Worm (Caenorhabditis elegans) whole organism, L2 larva: ENCODE results near the gene ZK899.2.

ENCODE experiments used
- ZK546.5 ChIP-seq: sonication (generic microtip); optimal IDR thresholded peaks from 2 replicates; lab custom pipeline; 2017; ENCODE audit warnings: missing biosample characterization, missing genetic modification characterization
- aly-2 ChIP-seq: fragments of 150-350 bp; optimal IDR thresholded peaks from 2 replicates; lab custom pipeline; 2014; ENCODE audit warnings: missing biosample characterization, missing genetic modification characterization
- blmp-1 ChIP-seq: sonication (generic microtip); optimal IDR thresholded peaks from 2 replicates; lab custom pipeline; 2017; ENCODE audit warnings: missing genetic modification characterization, mild to moderate bottlenecking, missing compliant biosample characterization, antibody characterized with exemption, moderate library complexity; ENCODE audit not compliant: insufficient read depth
- lin-13 ChIP-seq: fragments of 150-350 bp; optimal IDR thresholded peaks from 2 replicates; lab custom pipeline; 2014; ENCODE audit warnings: missing biosample characterization, missing genetic modification reagents, missing genetic modification characterization
- lin-39 ChIP-seq: fragments of 150-350 bp; optimal IDR thresholded peaks from 2 replicates; lab custom pipeline; 2014; ENCODE audit warnings: missing biosample characterization, missing genetic modification reagents, missing genetic modification characterization
- mab-5 ChIP-seq: fragments of 150-350 bp; optimal IDR thresholded peaks from 2 replicates; lab custom pipeline; 2014; ENCODE audit warnings: missing biosample characterization, missing genetic modification characterization
- nhr-21 ChIP-seq: fragments of 150-350 bp; optimal IDR thresholded peaks from 2 replicates; lab custom pipeline; 2014; ENCODE audit warnings: missing biosample characterization, missing genetic modification characterization
- nhr-77 ChIP-seq: fragments of 150-350 bp; optimal IDR thresholded peaks from 2 replicates; lab custom pipeline; 2014; ENCODE audit warnings: missing biosample characterization, missing genetic modification characterization
- sma-9 ChIP-seq, 2 experiments: fragments of 150-350 bp in 1 of 2; sonication (generic microtip) in 1 of 2; optimal IDR thresholded peaks; 2 replicates each; lab custom pipeline; 2014 to 2016; ENCODE audit warnings: missing genetic modification characterization in 2 of 2, mild to moderate bottlenecking in 1 of 2, missing biosample characterization in 1 of 2, missing compliant biosample characterization in 1 of 2, missing genetic modification reagents in 1 of 2, moderate library complexity in 1 of 2
- unc-39 ChIP-seq: fragments of 150-350 bp; optimal IDR thresholded peaks from 2 replicates; lab custom pipeline; 2014; ENCODE audit warnings: missing biosample characterization, missing genetic modification characterization
- unc-55 ChIP-seq: fragments of 150-350 bp; sonication (generic microtip); optimal IDR thresholded peaks from 3 replicates; lab custom pipeline; 2014; ENCODE audit warnings: missing biosample characterization, missing genetic modification reagents, missing genetic modification characterization
- ztf-11 ChIP-seq: sonication (generic microtip); optimal IDR thresholded peaks from 2 replicates; lab custom pipeline; 2017; ENCODE audit warnings: missing biosample characterization, missing genetic modification characterization

- TF ChIP-seq ztf-11 = no peak
- TF ChIP-seq nhr-21 (tag; lab: Kevin White, UChicago) = no peak
- TF ChIP-seq ZK546.5 (tag; lab: Kevin White, UChicago) = no peak
- no peak for TF ChIP-seq lin-13 (GFP tag; lab: Kevin White, UChicago)
- no peak for TF ChIP-seq unc-39
- TF ChIP-seq unc-55 = no peak
- TF ChIP-seq mab-5 (tag; lab: Kevin White, UChicago) = no peak
- TF ChIP-seq sma-9 (GFP tag; optimal IDR thresholded peaks at IDR 0.05; lab: Kevin White, UChicago) = no peak
- no peak for TF ChIP-seq sma-9 (tag; optimal IDR thresholded peaks at IDR 0.05; lab: Kevin White, UChicago)
- TF ChIP-seq blmp-1 (tag; lab: Kevin White, UChicago) = no peak
- TF ChIP-seq nhr-77 (tag; lab: Kevin White, UChicago) = no peak
- TF ChIP-seq aly-2 (tag; lab: Kevin White, UChicago) = no peak
- no peak for TF ChIP-seq lin-39 (tag; lab: Kevin White, UChicago)
These were observed 45.9 kb downstream of the ZK899.2 start for ce11 chrX:9405922-9406321.
